Worm (Caenorhabditis elegans) whole organism, late embryonic: ENCODE measurements around the gene F44G4.1.

ENCODE experiments used
- C08G9.2 ChIP-seq: sonication (generic microtip); optimal IDR thresholded peaks from 2 replicates; lab custom pipeline; 2016; ENCODE audit warnings: mild to moderate bottlenecking, missing genetic modification characterization, moderate library complexity, missing compliant biosample characterization
- C38D4.7 ChIP-seq: fragments of 200-800 bp; sonication (Bioruptor generic); optimal IDR thresholded peaks from 2 replicates; lab custom pipeline; 2018; ENCODE audit warnings: mild to moderate bottlenecking, missing genetic modification characterization, moderate library complexity, missing compliant biosample characterization
- F13H6.1 ChIP-seq: sonication (generic microtip); optimal IDR thresholded peaks from 2 replicates; lab custom pipeline; 2016; ENCODE audit warnings: missing genetic modification characterization, missing compliant biosample characterization
- K09A11.1 ChIP-seq: sonication (generic microtip); optimal IDR thresholded peaks from 2 replicates; lab custom pipeline; 2017; ENCODE audit warnings: antibody characterized with exemption, mild to moderate bottlenecking, missing genetic modification characterization, missing compliant biosample characterization; ENCODE audit not compliant: insufficient read depth
- Y22D7AL.16 ChIP-seq: sonication (generic microtip); optimal IDR thresholded peaks from 2 replicates; lab custom pipeline; 2016; ENCODE audit warnings: missing genetic modification characterization, missing compliant biosample characterization
- ahr-1 ChIP-seq: sonication (generic microtip); optimal IDR thresholded peaks from 2 replicates; lab custom pipeline; 2016; ENCODE audit warnings: missing genetic modification characterization, missing compliant biosample characterization
- ama-1 ChIP-seq: fragments of 150-350 bp; optimal IDR thresholded peaks from 2 replicates; lab custom pipeline; 2014
- ceh-18 ChIP-seq: sonication (generic microtip); optimal IDR thresholded peaks from 2 replicates; lab custom pipeline; 2016; ENCODE audit warnings: missing genetic modification characterization, missing compliant biosample characterization
- ceh-2 ChIP-seq: sonication (generic microtip); optimal IDR thresholded peaks from 2 replicates; lab custom pipeline; 2016; ENCODE audit warnings: missing genotype, missing genetic modification characterization, missing compliant biosample characterization
- ceh-22 ChIP-seq: sonication (generic microtip); optimal IDR thresholded peaks from 2 replicates; lab custom pipeline; 2017; ENCODE audit warnings: missing biosample characterization, missing genetic modification characterization
- ceh-24 ChIP-seq: sonication (generic microtip); optimal IDR thresholded peaks from 2 replicates; lab custom pipeline; 2016; ENCODE audit warnings: mild to moderate bottlenecking, missing genetic modification characterization, missing compliant biosample characterization
- ceh-34 ChIP-seq: sonication (generic microtip); optimal IDR thresholded peaks from 2 replicates; lab custom pipeline; 2016; ENCODE audit warnings: mild to moderate bottlenecking, missing genetic modification characterization, missing compliant biosample characterization
- ceh-45 ChIP-seq: fragments of 200-800 bp; sonication (Bioruptor generic); IDR thresholded peaks from 2 replicates; pipeline ENCODE4 v1.3.6; 2022; ENCODE audit warnings: missing genetic modification reagents, missing genetic modification characterization, missing compliant biosample characterization
- ceh-48 ChIP-seq: sonication (generic microtip); optimal IDR thresholded peaks from 2 replicates; lab custom pipeline; 2016; ENCODE audit warnings: missing genetic modification characterization, inconsistent platforms, missing compliant biosample characterization
- ceh-9 ChIP-seq: sonication (generic microtip); optimal IDR thresholded peaks from 2 replicates; lab custom pipeline; 2016; ENCODE audit warnings: mild to moderate bottlenecking, missing genetic modification characterization, inconsistent platforms, missing compliant biosample characterization
- che-1 ChIP-seq: sonication (generic microtip); optimal IDR thresholded peaks from 2 replicates; lab custom pipeline; 2016; ENCODE audit warnings: mild to moderate bottlenecking, missing genetic modification characterization, missing compliant biosample characterization
- dmd-4 ChIP-seq: sonication (generic microtip); optimal IDR thresholded peaks from 2 replicates; lab custom pipeline; 2016; ENCODE audit warnings: borderline replicate concordance, missing genetic modification characterization, missing compliant biosample characterization
- dve-1 ChIP-seq: sonication (generic microtip); optimal IDR thresholded peaks from 2 replicates; lab custom pipeline; 2017; ENCODE audit warnings: antibody characterized with exemption, mild to moderate bottlenecking, missing genetic modification characterization, missing compliant biosample characterization
- elt-2 ChIP-seq: sonication (generic microtip); optimal IDR thresholded peaks from 2 replicates; lab custom pipeline; 2016; ENCODE audit warnings: missing genetic modification reagents, missing genetic modification characterization, missing compliant biosample characterization
- elt-4 ChIP-seq: sonication (generic microtip); optimal IDR thresholded peaks from 2 replicates; lab custom pipeline; 2016; ENCODE audit warnings: missing genetic modification characterization, missing compliant biosample characterization
- eyg-1 ChIP-seq: sonication (generic microtip); optimal IDR thresholded peaks from 2 replicates; lab custom pipeline; 2016; ENCODE audit warnings: missing genotype, missing genetic modification characterization, missing compliant biosample characterization
- fax-1 ChIP-seq: sonication (generic microtip); optimal IDR thresholded peaks from 2 replicates; lab custom pipeline; 2016; ENCODE audit warnings: missing genotype, missing genetic modification characterization, missing compliant biosample characterization
- fkh-10 ChIP-seq: fragments of 150-350 bp; optimal IDR thresholded peaks from 2 replicates; lab custom pipeline; 2014; ENCODE audit warnings: missing biosample characterization, missing genetic modification reagents, missing genetic modification characterization
- fkh-6 ChIP-seq: sonication (generic microtip); optimal IDR thresholded peaks from 2 replicates; lab custom pipeline; 2016; ENCODE audit warnings: missing genetic modification characterization, missing compliant biosample characterization
- gmeb-2 ChIP-seq: sonication (generic microtip); optimal IDR thresholded peaks from 2 replicates; lab custom pipeline; 2016; ENCODE audit warnings: missing genetic modification characterization, inconsistent platforms, missing compliant biosample characterization
- hlh-15 ChIP-seq: sonication (generic microtip); optimal IDR thresholded peaks from 2 replicates; lab custom pipeline; 2016; ENCODE audit warnings: missing genetic modification characterization, missing compliant biosample characterization
- hlh-30 ChIP-seq: sonication (generic microtip); optimal IDR thresholded peaks from 2 replicates; lab custom pipeline; 2017; ENCODE audit warnings: antibody characterized with exemption, missing genetic modification characterization, missing compliant biosample characterization; ENCODE audit not compliant: insufficient read depth
- hlh-8 ChIP-seq: sonication (generic microtip); optimal IDR thresholded peaks from 2 replicates; lab custom pipeline; 2016; ENCODE audit warnings: missing genotype, missing genetic modification characterization, missing compliant biosample characterization
- madf-2 ChIP-seq: sonication (generic microtip); optimal IDR thresholded peaks from 2 replicates; lab custom pipeline; 2017; ENCODE audit warnings: missing genetic modification characterization, missing compliant biosample characterization
- mec-3 ChIP-seq: sonication (generic microtip); optimal IDR thresholded peaks from 2 replicates; lab custom pipeline; 2016; ENCODE audit warnings: borderline replicate concordance, missing genetic modification characterization, missing compliant biosample characterization
- nfya-1 ChIP-seq: sonication (generic microtip); optimal IDR thresholded peaks from 2 replicates; lab custom pipeline; 2017; ENCODE audit warnings: missing genetic modification characterization, mild to moderate bottlenecking, missing compliant biosample characterization, antibody characterized with exemption, moderate library complexity
- npax-4 ChIP-seq: sonication (generic microtip); optimal IDR thresholded peaks from 2 replicates; lab custom pipeline; 2016; ENCODE audit warnings: missing genetic modification characterization, missing compliant biosample characterization
- odd-2 ChIP-seq: sonication (generic microtip); optimal IDR thresholded peaks from 2 replicates; lab custom pipeline; 2017; ENCODE audit warnings: antibody characterized with exemption, mild to moderate bottlenecking, missing genetic modification characterization, missing compliant biosample characterization
- pag-3 ChIP-seq: sonication (generic microtip); optimal IDR thresholded peaks from 2 replicates; lab custom pipeline; 2016; ENCODE audit warnings: missing compliant biosample characterization, missing genetic modification characterization, borderline replicate concordance
- pha-4 ChIP-seq: fragments of 150-350 bp; optimal IDR thresholded peaks from 2 replicates; lab custom pipeline; 2018; ENCODE audit warnings: missing biosample characterization, missing genetic modification reagents, missing genetic modification characterization
- pqm-1 ChIP-seq: sonication (generic microtip); optimal IDR thresholded peaks from 2 replicates; lab custom pipeline; 2016; ENCODE audit warnings: missing genetic modification characterization, missing compliant biosample characterization
- pros-1 ChIP-seq: fragments of 150-350 bp; optimal IDR thresholded peaks from 2 replicates; lab custom pipeline; 2014; ENCODE audit warnings: missing biosample characterization, missing genetic modification reagents, missing genetic modification characterization
- sdc-2 ChIP-seq: sonication (generic microtip); optimal IDR thresholded peaks from 2 replicates; lab custom pipeline; 2016; ENCODE audit warnings: missing genotype, missing genetic modification characterization, missing compliant biosample characterization
- syd-9 ChIP-seq: sonication (generic microtip); optimal IDR thresholded peaks from 2 replicates; lab custom pipeline; 2016; ENCODE audit warnings: mild to moderate bottlenecking, missing genetic modification characterization, moderate library complexity, missing compliant biosample characterization
- tbx-2 ChIP-seq: sonication (generic microtip); optimal IDR thresholded peaks from 2 replicates; lab custom pipeline; 2016; ENCODE audit warnings: missing genetic modification characterization, missing compliant biosample characterization
- tbx-7 ChIP-seq: sonication (generic microtip); optimal IDR thresholded peaks from 2 replicates; lab custom pipeline; 2016; ENCODE audit warnings: missing genotype, missing genetic modification characterization, missing compliant biosample characterization
- unc-3 ChIP-seq, 2 experiments: fragments of 200-800 bp in 1 of 2; sonication (Bioruptor generic) in 1 of 2; sonication (generic microtip) in 1 of 2; conservative IDR thresholded peaks in 1 of 2; optimal IDR thresholded peaks in 1 of 2; 2 replicates each; pipeline versions ENCODE4 v1.3.6 to Lab custom; 2016 to 2022; ENCODE audit warnings: missing compliant biosample characterization in 2 of 2, missing genetic modification characterization in 2 of 2, missing genetic modification reagents in 1 of 2
- unc-42 ChIP-seq: sonication (generic microtip); optimal IDR thresholded peaks from 2 replicates; lab custom pipeline; 2016; ENCODE audit warnings: missing genotype, missing genetic modification characterization, missing compliant biosample characterization
- unc-55 ChIP-seq: sonication (generic microtip); optimal IDR thresholded peaks from 2 replicates; lab custom pipeline; 2017; ENCODE audit warnings: missing biosample characterization, missing genetic modification reagents, missing genetic modification characterization
- unc-86 ChIP-seq: sonication (generic microtip); optimal IDR thresholded peaks from 2 replicates; lab custom pipeline; 2016; ENCODE audit warnings: missing genetic modification characterization, missing compliant biosample characterization

The F44G4.1 gene

DNA sequence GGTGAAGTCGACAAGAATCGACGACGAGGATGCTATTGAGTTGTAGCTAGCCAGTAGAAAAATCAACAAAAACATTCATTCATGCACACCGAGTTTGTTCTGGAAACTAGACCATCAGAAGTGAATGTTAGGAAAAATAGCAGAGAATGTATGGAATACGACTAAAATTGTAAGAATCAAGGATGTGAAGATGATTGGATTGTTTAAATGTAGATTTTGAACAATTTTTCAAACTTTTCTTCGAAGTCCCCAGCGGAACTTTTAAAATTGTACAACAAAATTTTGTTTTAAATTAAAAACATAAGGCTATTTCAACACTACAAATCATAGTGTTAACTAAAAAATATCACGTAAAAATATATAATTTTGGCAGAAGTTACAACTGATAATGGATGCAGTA, 11.8 kb upstream of the F44G4.1 start, which contains the start of gene C18E9.7:
TSS of gene C18E9.7 (minus strand) at position 101 of the 400 bp plus-strand sequence.
- TF ChIP-seq hlh-15 (tag; lab: Kevin White, UChicago) (no peak), C38D4.7 (no peak), K09A11.1 (tag; lab: Kevin White, UChicago) (no peak), ceh-48 (tag; lab: Kevin White, UChicago) (no peak), ceh-22 (tag; lab: Kevin White, UChicago) (no peak), eyg-1 (tag; lab: Kevin White, UChicago) (no peak), ceh-34 (tag; lab: Kevin White, UChicago) (no peak), unc-3 (GFP tag; conservative IDR thresholded peaks at IDR 0.05; lab: Robert Waterston, UW) (no peak), unc-3 (tag; optimal IDR thresholded peaks at IDR 0.05; lab: Kevin White, UChicago) (no peak), npax-4 (tag; lab: Kevin White, UChicago) (no peak), fkh-10 (GFP tag; lab: Kevin White, UChicago) (no peak), mec-3 (no peak), ceh-18 (tag; lab: Kevin White, UChicago) (no peak), tbx-7 (tag; lab: Kevin White, UChicago) (no peak), gmeb-2 (no peak), dve-1 (tag; lab: Kevin White, UChicago) (no peak), ama-1 (lab: Kevin White, UChicago) (no peak), ahr-1 (tag; lab: Kevin White, UChicago) (no peak), fkh-6 (tag; lab: Kevin White, UChicago) (no peak), hlh-30 (tag; lab: Kevin White, UChicago) (no peak), C08G9.2 (tag; lab: Kevin White, UChicago) (no peak)

DNA sequence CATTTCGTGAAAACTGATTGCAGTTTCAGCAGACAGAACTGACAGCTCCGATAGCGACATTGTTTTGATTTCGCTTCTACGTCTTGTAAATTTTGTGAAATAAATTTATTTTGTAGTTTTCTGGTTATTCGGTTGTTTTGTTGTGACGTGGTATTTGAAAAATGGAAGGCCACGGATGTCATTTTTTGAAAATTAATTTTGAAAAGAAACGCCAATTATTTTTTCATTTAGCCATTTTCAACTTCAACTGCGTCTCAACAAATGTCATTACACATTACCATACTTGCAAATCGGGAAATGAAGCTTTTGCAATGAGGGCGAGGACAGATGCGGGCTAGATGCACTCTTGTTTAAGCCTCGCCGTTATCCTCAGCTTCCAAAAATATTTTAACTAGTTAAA, 6.5 kb upstream of the F44G4.1 start, which contains the start of gene C18E9.8:
TSS of gene C18E9.8 (minus strand) at position 101 of the 400 bp plus-strand sequence.
- TF ChIP-seq hlh-15 (tag; lab: Kevin White, UChicago) = no peak
- no peak for TF ChIP-seq Y22D7AL.16 (tag; lab: Kevin White, UChicago)
- TF ChIP-seq elt-4 (tag; lab: Kevin White, UChicago) = no peak
- no peak for TF ChIP-seq fax-1
- TF ChIP-seq unc-42 (tag; lab: Kevin White, UChicago) = no peak
- no peak for TF ChIP-seq ceh-24
- no peak for TF ChIP-seq unc-55
- TF ChIP-seq F13H6.1 (tag; lab: Kevin White, UChicago) = no peak
- TF ChIP-seq unc-86 (tag; lab: Kevin White, UChicago) = no peak
- TF ChIP-seq che-1 (tag; lab: Kevin White, UChicago) = no peak
- TF ChIP-seq pag-3 (tag; lab: Kevin White, UChicago) = no peak
- no peak for TF ChIP-seq pha-4
- TF ChIP-seq fkh-10 (GFP tag; lab: Kevin White, UChicago) = no peak
- TF ChIP-seq elt-2 (tag; lab: Kevin White, UChicago) = no peak
- no peak for TF ChIP-seq hlh-30 (tag; lab: Kevin White, UChicago)
- no peak for TF ChIP-seq C08G9.2 (tag; lab: Kevin White, UChicago)
- TF ChIP-seq nfya-1 (tag; lab: Kevin White, UChicago) = no peak
- TF ChIP-seq sdc-2 = no peak
- TF ChIP-seq syd-9 (tag; lab: Kevin White, UChicago) = no peak
- no peak for TF ChIP-seq pqm-1

DNA sequence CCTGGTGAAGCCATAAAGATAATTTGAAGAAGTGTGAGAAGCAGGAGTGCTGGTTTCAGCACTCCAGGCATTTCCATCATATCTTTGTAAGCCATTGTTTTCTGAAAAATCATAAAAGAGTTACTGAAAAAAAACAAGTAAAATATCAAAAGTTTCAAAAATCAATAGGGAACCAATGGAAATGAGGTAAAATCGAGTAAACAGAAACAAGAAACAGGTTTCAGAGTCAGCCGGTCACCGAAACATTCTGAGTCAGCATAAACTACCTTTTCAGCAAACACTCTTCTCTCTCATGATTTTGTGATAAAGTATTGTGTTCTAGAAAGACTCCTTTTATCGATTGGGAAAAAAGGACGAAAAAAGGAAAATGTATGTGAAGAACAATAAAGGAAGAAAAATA, 5.0 kb upstream of the F44G4.1 start, which contains the start of gene C18E9.9:
TSS of gene C18E9.9 (minus strand) at position 101 of the 400 bp plus-strand sequence.
- no peak for TF ChIP-seq ahr-1 (tag; lab: Kevin White, UChicago)
- no peak for TF ChIP-seq fkh-6 (tag; lab: Kevin White, UChicago)
- no peak for TF ChIP-seq odd-2 (tag; lab: Kevin White, UChicago)
- TF ChIP-seq che-1 (tag; lab: Kevin White, UChicago) = no peak
- TF ChIP-seq ceh-45 (GFP tag; lab: Robert Waterston, UW) = no peak
- no peak for TF ChIP-seq hlh-8 (tag; lab: Kevin White, UChicago)
- no peak for TF ChIP-seq elt-4 (tag; lab: Kevin White, UChicago)
- TF ChIP-seq tbx-2 (tag; lab: Kevin White, UChicago) = no peak
- no peak for TF ChIP-seq pros-1 (tag; lab: Kevin White, UChicago)
- TF ChIP-seq madf-2 = no peak
- no peak for TF ChIP-seq nfya-1 (tag; lab: Kevin White, UChicago)
- TF ChIP-seq ceh-2 (tag; lab: Kevin White, UChicago) = no peak
- no peak for TF ChIP-seq dmd-4 (tag; lab: Kevin White, UChicago)
- no peak for TF ChIP-seq ceh-48 (tag; lab: Kevin White, UChicago)
- TF ChIP-seq eyg-1 (tag; lab: Kevin White, UChicago) = no peak
- no peak for TF ChIP-seq ceh-9 (tag; lab: Kevin White, UChicago)
- TF ChIP-seq fax-1 = no peak
